Worm (Caenorhabditis elegans) whole organism, L3 larva: ENCODE results near the gene csp-1.
A peak's percentile ranks its signal among the peaks of the same experiment; 100 is the strongest.

Experiments
- ceh-28 ChIP-seq: fragments of 150-350 bp; optimal IDR thresholded peaks from 2 replicates; lab custom pipeline; 2014; ENCODE audit warnings: missing biosample characterization, missing genetic modification reagents, missing genetic modification characterization
- egl-27 ChIP-seq: sonication (generic microtip); optimal IDR thresholded peaks from 4 replicates; lab custom pipeline; 2017; ENCODE audit warnings: missing biosample characterization, missing genetic modification reagents, missing genetic modification characterization
- lin-39 ChIP-seq: fragments of 150-350 bp; optimal IDR thresholded peaks from 2 replicates; lab custom pipeline; 2018; ENCODE audit warnings: missing biosample characterization, missing genetic modification reagents, missing genetic modification characterization
- mdl-1 ChIP-seq: fragments of 150-350 bp; optimal IDR thresholded peaks from 2 replicates; lab custom pipeline; 2014; ENCODE audit warnings: missing biosample characterization, missing genetic modification characterization
- nfya-1 ChIP-seq: sonication (generic microtip); optimal IDR thresholded peaks from 2 replicates; lab custom pipeline; 2017; ENCODE audit warnings: missing genetic modification characterization, mild to moderate bottlenecking, missing compliant biosample characterization, antibody characterized with exemption, moderate library complexity; ENCODE audit not compliant: insufficient read depth
- nhr-11 ChIP-seq: fragments of 150-350 bp; optimal IDR thresholded peaks from 2 replicates; lab custom pipeline; 2014; ENCODE audit warnings: missing biosample characterization, missing genetic modification characterization
- nhr-12 ChIP-seq: fragments of 150-350 bp; optimal IDR thresholded peaks from 2 replicates; lab custom pipeline; 2014; ENCODE audit warnings: missing biosample characterization, missing genetic modification characterization
- nhr-23 ChIP-seq: fragments of 150-350 bp; optimal IDR thresholded peaks from 2 replicates; lab custom pipeline; 2014; ENCODE audit warnings: missing biosample characterization, missing genetic modification reagents, missing genetic modification characterization
- nhr-76 ChIP-seq: fragments of 150-350 bp; sonication (generic microtip); optimal IDR thresholded peaks from 5 replicates; lab custom pipeline; 2014; ENCODE audit warnings: missing biosample characterization, missing genetic modification characterization
- sea-2 ChIP-seq: fragments of 150-350 bp; sonication (generic microtip); optimal IDR thresholded peaks from 4 replicates; lab custom pipeline; 2014; ENCODE audit warnings: missing biosample characterization, missing genetic modification reagents, missing genetic modification characterization
- skn-1 ChIP-seq: fragments of 150-350 bp; optimal IDR thresholded peaks from 2 replicates; lab custom pipeline; 2014; ENCODE audit warnings: missing biosample characterization, missing genetic modification characterization
- unc-62 ChIP-seq: fragments of 150-350 bp; sonication (generic microtip); optimal IDR thresholded peaks from 4 replicates; lab custom pipeline; 2014; ENCODE audit warnings: missing biosample characterization, missing genetic modification reagents, missing genetic modification characterization
- ztf-11 ChIP-seq: fragments of 150-350 bp; optimal IDR thresholded peaks from 2 replicates; lab custom pipeline; 2014; ENCODE audit warnings: missing biosample characterization, missing genetic modification characterization

DNA sequence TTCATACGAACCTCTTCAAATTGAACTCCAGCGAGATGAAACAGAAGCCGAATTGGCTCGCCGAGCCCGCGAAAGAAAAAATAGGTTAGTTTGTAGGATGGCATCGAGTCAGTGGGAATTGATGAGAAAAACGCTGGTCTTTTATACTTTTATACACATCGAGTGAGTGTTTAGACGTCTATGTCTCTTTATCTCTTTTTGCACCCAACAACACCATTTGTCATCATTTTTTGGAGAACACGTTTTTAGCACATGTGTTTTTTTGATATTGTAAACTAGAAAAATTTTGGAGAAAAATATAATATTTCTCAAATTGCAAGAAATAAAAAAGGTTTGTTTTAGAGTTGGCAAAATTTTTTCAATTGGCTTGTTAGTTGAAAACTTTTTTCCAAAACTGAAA lies 23.3 kb downstream of the csp-1 start, which contains the start of gene gst-16:
- TF ChIP-seq lin-39: no peak
- TF ChIP-seq unc-62: no peak
- no peak for TF ChIP-seq nhr-76
- TF ChIP-seq nfya-1 (tag; lab: Kevin White, UChicago): no peak
- TF ChIP-seq nhr-11 (tag; lab: Kevin White, UChicago): no peak
- no peak for TF ChIP-seq egl-27 (tag; lab: Kevin White, UChicago)
- TF ChIP-seq ztf-11 (tag; lab: Kevin White, UChicago): no peak
- no peak for TF ChIP-seq mdl-1 (tag; lab: Kevin White, UChicago)
- no peak for TF ChIP-seq sea-2 (GFP tag; lab: Kevin White, UChicago)
- no peak for TF ChIP-seq ceh-28 (tag; lab: Kevin White, UChicago)
- no peak for TF ChIP-seq nhr-12 (tag; lab: Kevin White, UChicago)
- TF ChIP-seq nhr-23: no peak
- peak; percentile 93 for TF ChIP-seq skn-1 (tag; lab: Kevin White, UChicago)
